Worm (Caenorhabditis elegans) whole organism, L2 larva: ENCODE results near the gene K03B4.2.

Experiments used
- lin-13 ChIP-seq: fragments of 150-350 bp; optimal IDR thresholded peaks from 2 replicates; lab custom pipeline; 2014; ENCODE audit warnings: missing biosample characterization, missing genetic modification reagents, missing genetic modification characterization
- lin-39 ChIP-seq: fragments of 150-350 bp; optimal IDR thresholded peaks from 2 replicates; lab custom pipeline; 2014; ENCODE audit warnings: missing biosample characterization, missing genetic modification reagents, missing genetic modification characterization
- mab-5 ChIP-seq: fragments of 150-350 bp; optimal IDR thresholded peaks from 2 replicates; lab custom pipeline; 2014; ENCODE audit warnings: missing biosample characterization, missing genetic modification characterization
- mbf-1 ChIP-seq: sonication (generic microtip); optimal IDR thresholded peaks from 2 replicates; lab custom pipeline; 2017; ENCODE audit warnings: missing biosample characterization, missing genetic modification characterization

ce11 chrV:4662400-4662799 lies 25.4 kb upstream of the K03B4.2 start, which contains the start of gene srx-74:
- TF ChIP-seq mab-5: no peak
- no peak for TF ChIP-seq mbf-1 (tag; lab: Kevin White, UChicago)
- no peak for TF ChIP-seq lin-13 (GFP tag; lab: Kevin White, UChicago)
- no peak for TF ChIP-seq lin-39
